Worm (Caenorhabditis elegans): Measurements from ENCODE around the gene efn-2.

Gene efn-2

ce11 chrIV:10570065-10570464 is 6.1 kb upstream of the efn-2 start:
- TF ChIP-seq egl-13 (tag; optimal IDR thresholded peaks at IDR 0.05) (no peak), ceh-63 (GFP tag; optimal IDR thresholded peaks at IDR 0.05) (no peak), blmp-1 (tag; optimal IDR thresholded peaks at IDR 0.05) (peak; percentile 94), sptf-1 (tag; optimal IDR thresholded peaks at IDR 0.05) (no peak), lin-14 (GFP tag; optimal IDR thresholded peaks at IDR 0.05) (peak; percentile 13), ztf-4 (tag; optimal IDR thresholded peaks at IDR 0.05) (no peak), snu-23 (GFP tag; optimal IDR thresholded peaks at IDR 0.05) (no peak), vab-15 (tag; optimal IDR thresholded peaks at IDR 0.05) (no peak)

ce11 chrIV:10571020-10571419 is 5.1 kb upstream of the efn-2 start:
- TF ChIP-seq efl-1 (optimal IDR thresholded peaks at IDR 0.05) = no peak
- TF ChIP-seq efl-1 (GFP tag; optimal IDR thresholded peaks at IDR 0.05 in 1 of 2) = peak in 1 of 2 experiments; percentile 81
- no peak for TF ChIP-seq unc-98 (GFP tag; IDR thresholded peaks at IDR 0.05)
- TF ChIP-seq blmp-1 (tag; optimal IDR thresholded peaks at IDR 0.05) = peak; percentile 15

- TF ChIP-seq lin-14 (GFP tag; optimal IDR thresholded peaks at IDR 0.05) (peak; percentile 42), irx-1 (tag; optimal IDR thresholded peaks at IDR 0.05) (no peak)
Measured at ce11 chrIV:10573471-10573870, 2.7 kb upstream of the efn-2 start.

ce11 chrIV:10574471-10574870 is 1.7 kb upstream of the efn-2 start:
- TF ChIP-seq xbp-1 (tag; optimal IDR thresholded peaks at IDR 0.05) (no peak), nhr-76 (tag; optimal IDR thresholded peaks at IDR 0.05) (no peak), lin-14 (GFP tag; optimal IDR thresholded peaks at IDR 0.05) (peak; percentile 52), lin-13 (GFP tag; optimal IDR thresholded peaks at IDR 0.05) (no peak), dsc-1 (tag; optimal IDR thresholded peaks at IDR 0.05) (peak; percentile 46)

ce11 chrIV:10576624-10577023 is 474 bp downstream of the efn-2 start:
- TF ChIP-seq blmp-1 (tag; optimal IDR thresholded peaks at IDR 0.05) (peak; percentile 54), mep-1 (tag; optimal IDR thresholded peaks at IDR 0.05) (peak; percentile 14), isw-1 (GFP tag; IDR thresholded peaks at IDR 0.05) (no peak), nhr-85 (tag) (peak; percentile 16), hlh-17 (GFP tag; optimal IDR thresholded peaks at IDR 0.05; ENCODE audit: borderline replicate concordance) (no peak), lin-14 (GFP tag; optimal IDR thresholded peaks at IDR 0.05) (peak; percentile 60), C34B4.2 (tag; optimal IDR thresholded peaks at IDR 0.05) (no peak)

- no peak for TF ChIP-seq hlh-17 (GFP tag; optimal IDR thresholded peaks at IDR 0.05; ENCODE audit: borderline replicate concordance)
- no peak for TF ChIP-seq lin-14 (GFP tag; optimal IDR thresholded peaks at IDR 0.05)
- peak; percentile 45 for TF ChIP-seq elt-2 (tag; optimal IDR thresholded peaks at IDR 0.05)
- TF ChIP-seq ceh-63 (GFP tag; optimal IDR thresholded peaks at IDR 0.05) = no peak
Measured at ce11 chrIV:10577600-10577999, 1.4 kb downstream of the efn-2 start.

ce11 chrIV:10578367-10578766 is 2.2 kb downstream of the efn-2 start, which contains the start of gene lgc-43:
Gene lgc-43 (plus strand): TSS chrIV:10578667.
- no peak for TF ChIP-seq ces-1 (GFP tag; optimal IDR thresholded peaks at IDR 0.05)
- TF ChIP-seq aha-1 (tag; optimal IDR thresholded peaks at IDR 0.05) = no peak
- no peak for TF ChIP-seq ztf-11 (tag; optimal IDR thresholded peaks at IDR 0.05)
- no peak for TF ChIP-seq lir-3 (tag; optimal IDR thresholded peaks at IDR 0.05; ENCODE audit: poor library complexity)
- TF ChIP-seq blmp-1 (tag; optimal IDR thresholded peaks at IDR 0.05) = no peak
- no peak for TF ChIP-seq nhr-237 (tag; optimal IDR thresholded peaks at IDR 0.05)

DNA sequence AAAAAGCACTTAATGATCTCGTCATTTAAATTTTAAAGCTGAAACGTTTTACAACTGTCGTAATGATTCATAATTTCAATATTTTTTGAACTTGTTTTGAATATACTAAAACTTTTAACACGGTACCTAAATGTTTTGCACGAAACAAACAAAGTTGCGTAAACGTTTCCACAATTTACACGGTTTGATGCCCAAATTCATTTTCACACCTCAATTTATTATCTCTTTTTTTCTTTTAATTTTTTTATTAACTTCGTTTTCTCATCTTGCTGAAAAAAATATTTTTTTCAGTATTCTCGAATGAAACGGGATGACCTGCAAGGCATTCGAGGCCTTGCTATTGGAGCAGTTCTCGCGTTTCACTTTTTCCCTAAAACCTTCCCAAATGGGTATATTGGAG is 8.1 kb downstream of the efn-2 start, which contains the start of gene oac-8:
Gene oac-8 (plus strand): TSS at position 301 of the 400 bp plus-strand sequence.
- TF ChIP-seq nhr-20 (tag; optimal IDR thresholded peaks at IDR 0.05) (no peak), hpl-2 (GFP tag; optimal IDR thresholded peaks at IDR 0.05) (no peak), nhr-77 (tag; optimal IDR thresholded peaks at IDR 0.05) (no peak), fkh-10 (GFP tag; optimal IDR thresholded peaks at IDR 0.05) (no peak), sox-4 (tag; optimal IDR thresholded peaks at IDR 0.05) (no peak), nhr-237 (tag; optimal IDR thresholded peaks at IDR 0.05) (no peak), skn-1 (tag; optimal IDR thresholded peaks at IDR 0.05) (no peak)

Data from whole organism, L1 larva.